Worm (Caenorhabditis elegans) whole organism, young adult: ENCODE results near the gene lron-4.
A peak's percentile ranks its signal among the peaks of the same experiment; 100 is the strongest.

ENCODE experiments used
- F33H1.4 ChIP-seq: fragments of 200-800 bp; sonication (Bioruptor generic); IDR thresholded peaks from 2 replicates; pipeline ENCODE4 v1.3.6; 2022; ENCODE audit warnings: missing genetic modification reagents, missing genetic modification characterization, missing compliant biosample characterization
- F49E8.2 ChIP-seq: sonication (generic microtip); optimal IDR thresholded peaks from 3 replicates; lab custom pipeline; 2017; ENCODE audit warnings: missing genetic modification characterization, mild to moderate bottlenecking, missing compliant biosample characterization, antibody characterized with exemption, moderate library complexity; ENCODE audit not compliant: insufficient read depth
- F55B11.4 ChIP-seq: sonication (generic microtip); optimal IDR thresholded peaks from 2 replicates; lab custom pipeline; 2016; ENCODE audit warnings: missing compliant biosample characterization, missing genetic modification characterization, borderline replicate concordance; ENCODE audit not compliant: insufficient read depth
- him-1 ChIP-seq: sonication (generic microtip); optimal IDR thresholded peaks from 2 replicates; lab custom pipeline; 2016; ENCODE audit warnings: missing genotype, missing genetic modification reagents, missing genetic modification characterization, missing compliant biosample characterization
- madf-6 ChIP-seq: fragments of 200-800 bp; sonication (Bioruptor generic); IDR thresholded peaks from 2 replicates; pipeline ENCODE4 v1.3.6; 2022; ENCODE audit warnings: missing genetic modification reagents, missing genetic modification characterization, missing compliant biosample characterization
- nhr-179 ChIP-seq: sonication (generic microtip); optimal IDR thresholded peaks from 2 replicates; lab custom pipeline; 2016; ENCODE audit warnings: mild to moderate bottlenecking, missing genetic modification characterization, missing compliant biosample characterization
- sea-2 ChIP-seq: fragments of 200-800 bp; sonication (Bioruptor generic); IDR thresholded peaks from 2 replicates; pipeline ENCODE4 v1.3.6; 2022; ENCODE audit warnings: missing genetic modification characterization, missing compliant biosample characterization
- snpc-3.4 ChIP-seq: sonication (generic microtip); optimal IDR thresholded peaks from 2 replicates; lab custom pipeline; 2017; ENCODE audit warnings: missing genetic modification characterization, mild to moderate bottlenecking, missing compliant biosample characterization, antibody characterized with exemption, moderate library complexity, missing genotype, missing genetic modification reagents

- TF ChIP-seq F33H1.4 (GFP tag; lab: Robert Waterston, UW), result peak; percentile 37; the same call in 1 of the 2 replicates
- TF ChIP-seq nhr-179 (tag; lab: Kevin White, UChicago), result no peak
- TF ChIP-seq madf-6 (GFP tag; lab: Robert Waterston, UW), result peak; percentile 65
- TF ChIP-seq sea-2 (GFP tag; lab: Robert Waterston, UW), result no peak
- TF ChIP-seq snpc-3.4, result peak; percentile 60
- TF ChIP-seq F55B11.4 (tag; lab: Kevin White, UChicago), result no peak
- TF ChIP-seq F49E8.2 (tag; lab: Kevin White, UChicago), result no peak
- peak; percentile 44 for TF ChIP-seq him-1
Observed at ce11 chrII:8086803-8087202, 25.2 kb downstream of the lron-4 start, which contains the start of gene K02C4.3.
